Worm (Caenorhabditis elegans): ENCODE data around the gene glb-19.

DNA sequence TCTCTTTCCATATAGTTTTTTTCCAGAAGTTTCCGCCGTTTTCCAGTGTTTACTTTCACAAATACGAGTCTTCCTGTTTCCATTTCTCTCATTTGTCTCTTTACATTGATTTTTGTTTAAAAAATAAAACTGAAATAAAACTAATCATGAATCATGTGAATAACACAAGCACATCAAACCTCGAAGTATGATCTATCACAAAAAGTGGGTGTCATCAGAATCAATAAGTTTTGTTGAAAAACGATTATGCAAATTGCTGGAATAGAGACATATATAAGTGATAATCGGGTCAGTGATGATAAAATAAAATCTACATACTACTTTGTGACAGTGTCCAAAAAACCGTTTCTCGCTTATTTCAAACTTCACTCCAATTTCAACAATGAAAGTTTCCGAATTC lies 33.1 kb downstream of the glb-19 start, which contains the start of gene R09H10.7:
- TF ChIP-seq saeg-2 (GFP tag; IDR thresholded peaks at IDR 0.05): no peak
- no peak for TF ChIP-seq ces-1 (GFP tag; optimal IDR thresholded peaks at IDR 0.05)
- no peak for TF ChIP-seq spr-1 (tag; optimal IDR thresholded peaks at IDR 0.05)
- no peak for TF ChIP-seq nhr-11 (tag; optimal IDR thresholded peaks at IDR 0.05)
- no peak for TF ChIP-seq mep-1 (tag; optimal IDR thresholded peaks at IDR 0.05)
- TF ChIP-seq fos-1 (tag; optimal IDR thresholded peaks at IDR 0.05): no peak
